Fruit fly (Drosophila melanogaster) whole organism, embryonic: Measurements from ENCODE around the gene SsRbeta.

Experiments
- CG12219 ChIP-seq: fragments of 200-800 bp; sonication (Bioruptor generic); optimal IDR thresholded peaks from 3 replicates; lab custom pipeline; 2018; ENCODE audit warnings: missing biosample characterization, mild to moderate bottlenecking, missing genetic modification characterization
- CG13424 ChIP-seq: fragments of 200-800 bp; sonication (Bioruptor generic); optimal IDR thresholded peaks from 2 replicates; lab custom pipeline; 2019; ENCODE audit warnings: missing biosample characterization, mild to moderate bottlenecking, missing genetic modification characterization, moderate library complexity
- CG14050 ChIP-seq: fragments of 200-800 bp; sonication (Bioruptor generic); IDR thresholded peaks from 3 replicates; pipeline ENCODE4 v1.3.6; 2022; ENCODE audit warnings: missing biosample characterization, missing genetic modification characterization
- CG15514 ChIP-seq: fragments of 200-800 bp; sonication (Bioruptor generic); optimal IDR thresholded peaks from 3 replicates; lab custom pipeline; 2017; ENCODE audit warnings: missing biosample characterization, missing genetic modification characterization, mild to moderate bottlenecking, moderate library complexity, missing genetic modification reagents
- CG16815 ChIP-seq: fragments of 200-800 bp; sonication (Bioruptor generic); optimal IDR thresholded peaks from 3 replicates; lab custom pipeline; 2017; ENCODE audit warnings: missing biosample characterization, mild to moderate bottlenecking, missing genetic modification characterization
- CG17612 ChIP-seq: fragments of 200-800 bp; sonication (Bioruptor generic); IDR thresholded peaks from 2 replicates; pipeline ENCODE4 v1.3.6; 2022; ENCODE audit warnings: missing biosample characterization, missing genetic modification characterization
- CG17829 ChIP-seq: fragments of 200-800 bp; optimal IDR thresholded peaks from 2 replicates; lab custom pipeline; 2019; ENCODE audit warnings: missing biosample characterization, mild to moderate bottlenecking, missing genetic modification characterization, moderate library complexity
- CG18476 ChIP-seq: fragments of 200-800 bp; sonication (Bioruptor generic); optimal IDR thresholded peaks from 2 replicates; lab custom pipeline; 2016; ENCODE audit warnings: missing biosample characterization, mild to moderate bottlenecking, missing genetic modification characterization
- CG2889 ChIP-seq: fragments of 200-800 bp; sonication (Bioruptor generic); IDR thresholded peaks from 3 replicates; pipeline ENCODE4 v1.3.6; 2022; ENCODE audit warnings: missing biosample characterization, missing genetic modification characterization
- CG30431 ChIP-seq: fragments of 200-800 bp; sonication (Bioruptor generic); optimal IDR thresholded peaks from 2 replicates; lab custom pipeline; 2017; ENCODE audit warnings: missing biosample characterization, missing genetic modification characterization
- CG42726 ChIP-seq: fragments of 200-800 bp; sonication (Bioruptor generic); IDR thresholded peaks from 2 replicates; pipeline ENCODE4 v1.3.6; 2022; ENCODE audit warnings: missing biosample characterization, missing genetic modification characterization; ENCODE audit not compliant: partially characterized antibody
- CG4730 ChIP-seq: fragments of 200-800 bp; sonication (Bioruptor generic); IDR thresholded peaks from 2 replicates; pipeline ENCODE4 v1.3.6; 2022; ENCODE audit warnings: missing biosample characterization, missing genetic modification characterization
- CG5180 ChIP-seq: fragments of 200-800 bp; sonication (Bioruptor generic); optimal IDR thresholded peaks from 3 replicates; lab custom pipeline; 2017; ENCODE audit warnings: missing biosample characterization, missing genetic modification characterization, mild to moderate bottlenecking, moderate library complexity, missing genetic modification reagents
- CG7928 ChIP-seq: fragments of 200-800 bp; sonication (Bioruptor generic); optimal IDR thresholded peaks from 2 replicates; lab custom pipeline; 2017; ENCODE audit warnings: missing biosample characterization, mild to moderate bottlenecking, missing genetic modification characterization
- CG8290 ChIP-seq, 3 experiments: fragments of 200-800 bp; sonication (Bioruptor generic); optimal IDR thresholded peaks; 2 replicates each; lab custom pipeline; 2016 to 2019; ENCODE audit warnings: missing biosample characterization in 3 of 3, missing genetic modification characterization in 3 of 3, mild to moderate bottlenecking in 2 of 3, moderate library complexity in 1 of 3
- CkIIα-i1 ChIP-seq: fragments of 200-800 bp; sonication (Bioruptor generic); IDR thresholded peaks from 2 replicates; pipeline ENCODE4 v1.3.6; 2022; ENCODE audit warnings: missing biosample characterization, missing genetic modification characterization
- Dip2 ChIP-seq: fragments of 200-800 bp; sonication (Bioruptor generic); IDR thresholded peaks from 2 replicates; pipeline ENCODE4 v1.3.6; 2022; ENCODE audit warnings: missing biosample characterization, missing genetic modification characterization
- Doc2 ChIP-seq: fragments of 200-800 bp; sonication (Bioruptor generic); IDR thresholded peaks from 2 replicates; pipeline ENCODE4 v1.3.6; 2022; ENCODE audit warnings: missing biosample characterization, missing genetic modification characterization
- Fer2 ChIP-seq: fragments of 200-800 bp; sonication (Bioruptor generic); optimal IDR thresholded peaks from 2 replicates; lab custom pipeline; 2018; ENCODE audit warnings: missing biosample characterization, mild to moderate bottlenecking, missing genetic modification characterization, moderate library complexity
- H15 ChIP-seq: fragments of 200-800 bp; sonication (Bioruptor generic); IDR thresholded peaks from 3 replicates; pipeline ENCODE4 v1.3.6; 2022; ENCODE audit warnings: missing biosample characterization, missing genetic modification characterization
- HmgD ChIP-seq: fragments of 200-800 bp; sonication (Bioruptor generic); optimal IDR thresholded peaks from 3 replicates; lab custom pipeline; 2016; ENCODE audit warnings: missing biosample characterization, missing genetic modification characterization
- Mad ChIP-seq: fragments of 200-800 bp; sonication (Bioruptor generic); optimal IDR thresholded peaks from 2 replicates; lab custom pipeline; 2016; ENCODE audit warnings: missing biosample characterization, missing genetic modification characterization
- Mes4 ChIP-seq: fragments of 200-800 bp; sonication (Bioruptor generic); optimal IDR thresholded peaks from 2 replicates; lab custom pipeline; 2016; ENCODE audit warnings: missing biosample characterization, missing genetic modification characterization
- Sox100B ChIP-seq: fragments of 200-800 bp; sonication (Bioruptor generic); optimal IDR thresholded peaks from 3 replicates; lab custom pipeline; 2018; ENCODE audit warnings: missing biosample characterization, mild to moderate bottlenecking, missing genetic modification characterization
- Spps ChIP-seq: fragments of 200-800 bp; sonication (Bioruptor generic); optimal IDR thresholded peaks from 2 replicates; lab custom pipeline; 2018; ENCODE audit warnings: missing biosample characterization, mild to moderate bottlenecking, missing genetic modification characterization
- Vsx1 ChIP-seq: fragments of 200-800 bp; sonication (Bioruptor generic); optimal IDR thresholded peaks from 2 replicates; lab custom pipeline; 2017; ENCODE audit warnings: missing biosample characterization, mild to moderate bottlenecking, missing genetic modification characterization, missing genetic modification reagents
- aop ChIP-seq: fragments of 200-800 bp; sonication (Bioruptor generic); IDR thresholded peaks from 2 replicates; pipeline ENCODE4 v1.3.6; 2022; ENCODE audit warnings: missing biosample characterization, missing genetic modification characterization
- ash1 ChIP-seq: fragments of 200-800 bp; sonication (Bioruptor generic); optimal IDR thresholded peaks from 2 replicates; lab custom pipeline; 2018; ENCODE audit warnings: missing biosample characterization, mild to moderate bottlenecking, missing genetic modification characterization
- crol ChIP-seq: fragments of 200-800 bp; sonication (Bioruptor generic); IDR thresholded peaks from 2 replicates; pipeline ENCODE4 v1.3.6; 2022; ENCODE audit warnings: missing biosample characterization, missing genetic modification characterization
- cwo ChIP-seq: fragments of 200-800 bp; sonication (Bioruptor generic); optimal IDR thresholded peaks from 3 replicates; lab custom pipeline; 2017; ENCODE audit warnings: missing biosample characterization, missing genetic modification characterization, mild to moderate bottlenecking, moderate library complexity, missing genetic modification reagents
- da ChIP-seq: fragments of 200-800 bp; sonication (Bioruptor generic); optimal IDR thresholded peaks from 2 replicates; lab custom pipeline; 2016; ENCODE audit warnings: missing biosample characterization, missing genetic modification characterization
- grau ChIP-seq: fragments of 200-800 bp; optimal IDR thresholded peaks from 3 replicates; lab custom pipeline; 2019; ENCODE audit warnings: missing biosample characterization, mild to moderate bottlenecking, missing genetic modification characterization, moderate library complexity
- lbe ChIP-seq: fragments of 200-800 bp; sonication (Bioruptor generic); optimal IDR thresholded peaks from 2 replicates; lab custom pipeline; 2016; ENCODE audit warnings: missing biosample characterization, mild to moderate bottlenecking, missing genetic modification characterization
- nmo ChIP-seq: fragments of 200-800 bp; sonication (Bioruptor generic); optimal IDR thresholded peaks from 2 replicates; lab custom pipeline; 2018; ENCODE audit warnings: missing biosample characterization, mild to moderate bottlenecking, missing genetic modification characterization, moderate library complexity
- pita ChIP-seq: fragments of 200-800 bp; sonication (Bioruptor generic); optimal IDR thresholded peaks from 2 replicates; lab custom pipeline; 2017; ENCODE audit warnings: missing biosample characterization, mild to moderate bottlenecking, missing genetic modification characterization
- prd ChIP-seq, 3 experiments: fragments of >200 bp in 2 of 3; fragments of 200-800 bp in 1 of 3; sonication (Bioruptor generic) in 1 of 3; optimal IDR thresholded peaks in 2 of 3; IDR thresholded peaks in 1 of 3; 2 replicates in 2 of 3; 3 replicates in 1 of 3; pipeline versions ENCODE4 v1.3.6 to Lab custom; 2017 to 2022; ENCODE audit warnings: missing biosample characterization in 1 of 3, missing genetic modification characterization in 1 of 3
- sd ChIP-seq: fragments of 200-800 bp; sonication (Bioruptor generic); optimal IDR thresholded peaks from 3 replicates; lab custom pipeline; 2018; ENCODE audit warnings: missing biosample characterization, mild to moderate bottlenecking, missing genetic modification characterization, moderate library complexity
- sens ChIP-seq: fragments of 200-800 bp; sonication (Bioruptor generic); peaks from one replicate; lab custom pipeline; 2016; ENCODE audit warnings: missing biosample characterization, missing genetic modification characterization
- shn ChIP-seq: fragments of 200-800 bp; sonication (Bioruptor generic); optimal IDR thresholded peaks from 3 replicates; lab custom pipeline; 2016; ENCODE audit warnings: missing biosample characterization, missing genetic modification characterization
- sisA ChIP-seq: fragments of 200-800 bp; sonication (Bioruptor generic); IDR thresholded peaks from 2 replicates; pipeline ENCODE4 v1.3.6; 2022; ENCODE audit warnings: missing biosample characterization, missing genetic modification characterization
- slp2 ChIP-seq: fragments of 200-800 bp; sonication (Bioruptor generic); optimal IDR thresholded peaks from 2 replicates; lab custom pipeline; 2016; ENCODE audit warnings: missing biosample characterization, missing genetic modification characterization
- sna ChIP-seq: fragments of 200-800 bp; sonication (Bioruptor generic); IDR thresholded peaks from 2 replicates; pipeline ENCODE4 v1.3.6; 2022; ENCODE audit warnings: missing biosample characterization, missing genetic modification characterization; ENCODE audit not compliant: partially characterized antibody
- sug ChIP-seq: fragments of 200-800 bp; optimal IDR thresholded peaks from 2 replicates; lab custom pipeline; 2019; ENCODE audit warnings: missing biosample characterization, mild to moderate bottlenecking, missing genetic modification characterization, moderate library complexity
- tap ChIP-seq: fragments of 200-800 bp; optimal IDR thresholded peaks from 3 replicates; lab custom pipeline; 2019; ENCODE audit warnings: missing biosample characterization, mild to moderate bottlenecking, missing genetic modification characterization, moderate library complexity
- tll ChIP-seq, 2 experiments: fragments of 200-800 bp in 1 of 2; fragments of >200 bp in 1 of 2; sonication (Bioruptor generic) in 1 of 2; optimal IDR thresholded peaks; 2 replicates each; lab custom pipeline; 2017 to 2019; ENCODE audit warnings: missing biosample characterization in 2 of 2, missing genetic modification characterization in 2 of 2, mild to moderate bottlenecking in 1 of 2, moderate library complexity in 1 of 2
- twi ChIP-seq: fragments of 200-800 bp; optimal IDR thresholded peaks from 2 replicates; lab custom pipeline; 2019; ENCODE audit warnings: missing biosample characterization, mild to moderate bottlenecking, missing genetic modification characterization, moderate library complexity
- unc-4 ChIP-seq: fragments of 200-800 bp; sonication (Bioruptor generic); IDR thresholded peaks from 2 replicates; pipeline ENCODE4 v1.3.6; 2022; ENCODE audit warnings: missing biosample characterization, missing genetic modification characterization; ENCODE audit not compliant: partially characterized antibody
- usp ChIP-seq: fragments of >200 bp; optimal IDR thresholded peaks from 2 replicates; lab custom pipeline; 2017; ENCODE audit warnings: missing biosample characterization, missing genetic modification characterization
- wor ChIP-seq: fragments of 200-800 bp; sonication (Bioruptor generic); IDR thresholded peaks from 2 replicates; pipeline ENCODE4 v1.3.6; 2022; ENCODE audit warnings: missing biosample characterization, missing genetic modification characterization
- yki ChIP-seq: fragments of >200 bp; optimal IDR thresholded peaks from 3 replicates; lab custom pipeline; 2018
- zfh1 ChIP-seq: fragments of 200-800 bp; sonication (Bioruptor generic); IDR thresholded peaks from 3 replicates; pipeline ENCODE4 v1.3.6; 2022; ENCODE audit warnings: missing biosample characterization, missing genetic modification characterization

SsRbeta gene

DNA sequence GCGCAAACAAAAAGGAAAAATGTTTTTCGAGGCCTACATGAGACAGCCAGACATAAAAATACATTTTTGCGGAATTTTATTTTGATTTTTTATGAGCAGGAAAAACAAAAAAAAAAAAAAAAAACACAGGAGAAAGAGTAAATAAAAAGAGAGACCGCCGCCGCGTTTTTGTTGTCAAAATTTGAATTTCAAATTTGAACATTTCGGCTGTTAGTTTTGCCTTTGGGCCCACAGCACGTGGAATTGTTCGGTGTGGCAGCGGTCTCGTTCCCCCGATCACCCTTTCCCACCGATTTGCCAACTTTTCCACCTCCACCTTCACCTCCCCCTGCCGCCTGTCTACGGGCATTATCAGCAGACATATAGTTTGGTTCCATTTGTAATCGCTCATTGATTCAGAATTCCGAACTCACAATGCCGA is 27.4 kb downstream of the SsRbeta start (continued):
- TF ChIP-seq da (GFP tag; lab: Kevin White, UChicago) (no peak), CG2889 (GFP tag; lab: Robert Waterston, UW) (no peak), sna (no peak), tap (tag; lab: Kevin White, UChicago) (no peak), CkIIα-i1 (GFP tag; lab: Robert Waterston, UW) (no peak), lbe (GFP tag; lab: Kevin White, UChicago) (no peak), twi (no peak), CG7928 (no peak), Dip2 (GFP tag; lab: Robert Waterston, UW) (no peak), aop (GFP tag; lab: Robert Waterston, UW) (no peak), sisA (GFP tag; lab: Robert Waterston, UW) (no peak), CG13424 (tag; lab: Kevin White, UChicago) (no peak), Spps (tag; lab: Kevin White, UChicago) (no peak), grau (tag; lab: Kevin White, UChicago) (no peak), CG17612 (GFP tag; lab: Robert Waterston, UW) (no peak), CG16815 (GFP tag; lab: Kevin White, UChicago) (no peak), pita (no peak), CG12219 (no peak), sens (GFP tag; lab: Kevin White, UChicago) (no peak), H15 (GFP tag; lab: Robert Waterston, UW) (no peak), tll (GFP tag; optimal IDR thresholded peaks at IDR 0.05; lab: Kevin White, UChicago) (no peak), CG17829 (tag; lab: Kevin White, UChicago) (no peak), Fer2 (no peak), nmo (no peak), CG14050 (GFP tag; lab: Robert Waterston, UW) (no peak), CG4730 (GFP tag; lab: Robert Waterston, UW) (no peak), unc-4 (GFP tag; lab: Robert Waterston, UW) (no peak), Sox100B (GFP tag; lab: Kevin White, UChicago) (no peak), HmgD (GFP tag; lab: Kevin White, UChicago) (no peak), slp2 (GFP tag; lab: Kevin White, UChicago) (no peak), CG8290 (GFP tag; optimal IDR thresholded peaks at IDR 0.05; lab: Kevin White, UChicago) (no peak), CG8290 (tag; optimal IDR thresholded peaks at IDR 0.05; lab: Kevin White, UChicago) (peak in 1 of 2 experiments; percentile 26), sug (tag; lab: Kevin White, UChicago) (peak; percentile 57), usp (GFP tag; lab: Kevin White, UChicago) (no peak), Doc2 (GFP tag; lab: Robert Waterston, UW) (no peak), shn (GFP tag; lab: Kevin White, UChicago) (no peak), prd (optimal IDR thresholded peaks at IDR 0.05; lab: Kevin White, UChicago) (no peak), prd (GFP tag; IDR thresholded peaks at IDR 0.05; lab: Robert Waterston, UW) (no peak), zfh1 (GFP tag; lab: Robert Waterston, UW) (no peak), CG30431 (no peak), ash1 (GFP tag; lab: Kevin White, UChicago) (no peak), wor (GFP tag; lab: Robert Waterston, UW) (no peak), yki (lab: Kevin White, UChicago) (no peak), CG42726 (GFP tag; lab: Robert Waterston, UW) (no peak), Mes4 (GFP tag; lab: Kevin White, UChicago) (no peak), sd (tag; lab: Kevin White, UChicago) (peak; percentile 77), CG5180 (no peak), Vsx1 (GFP tag; lab: Kevin White, UChicago) (no peak), Mad (GFP tag; lab: Kevin White, UChicago) (no peak), cwo (GFP tag; lab: Kevin White, UChicago) (peak; percentile 99), crol (peak; percentile 97), CG15514 (GFP tag; lab: Kevin White, UChicago) (peak; percentile 9), CG18476 (GFP tag; lab: Kevin White, UChicago) (no peak)
